6 worm cellular contexts compared by ENCODE assay signal in genomic region chrV:16309523-16309922, ce11.
TF ChIP-seq lines count a peak whose summit lies in the region.

TSS of gene oac-7 (plus strand) at chrV:16309805.

TF ChIP-seq in whole organism, L1 larva, 84 proteins besides CTCF, POLR2A, EP300 and RAD21 (continues in another document):
- TF ChIP-seq nhr-71 (tag; optimal IDR thresholded peaks at IDR 0.05; lab: Kevin White, UChicago) (peak; percentile 66), isw-1 (GFP tag; IDR thresholded peaks at IDR 0.05; lab: Robert Waterston, UW) (no peak), efl-3 (GFP tag; optimal IDR thresholded peaks at IDR 0.05; lab: Kevin White, UChicago) (no peak), hlh-17 (GFP tag; optimal IDR thresholded peaks at IDR 0.05; lab: Kevin White, UChicago; ENCODE audit: borderline replicate concordance) (no peak), nhr-11 (tag; optimal IDR thresholded peaks at IDR 0.05; lab: Kevin White, UChicago) (no peak), zag-1 (tag; optimal IDR thresholded peaks at IDR 0.05; lab: Kevin White, UChicago) (no peak), unc-62 (GFP tag; optimal IDR thresholded peaks at IDR 0.05; lab: Kevin White, UChicago) (no peak), snpc-4 (tag; optimal IDR thresholded peaks at IDR 0.05; lab: Kevin White, UChicago) (no peak), egl-13 (tag; optimal IDR thresholded peaks at IDR 0.05; lab: Kevin White, UChicago) (no peak), elt-3 (tag; optimal IDR thresholded peaks at IDR 0.05; lab: Kevin White, UChicago) (no peak), nhr-85 (tag; lab: Kevin White, UChicago) (peak; percentile 45), skn-1 (tag; optimal IDR thresholded peaks at IDR 0.05; lab: Kevin White, UChicago) (peak; percentile 5), ets-5 (GFP tag; IDR thresholded peaks at IDR 0.05; lab: Robert Waterston, UW) (no peak), efl-1 (optimal IDR thresholded peaks at IDR 0.05; lab: Kevin White, UChicago) (peak in 1 of 2 experiments; percentile 13), efl-1 (GFP tag; optimal IDR thresholded peaks at IDR 0.05 in 1 of 2; lab: Kevin White, UChicago) (no peak), blmp-1 (tag; optimal IDR thresholded peaks at IDR 0.05; lab: Kevin White, UChicago) (peak; percentile 4)

TF ChIP-seq in whole organism, L2 larva, 48 proteins besides CTCF, POLR2A, EP300 and RAD21 (continues in another document):
- TF ChIP-seq aly-2 (tag; optimal IDR thresholded peaks at IDR 0.05; lab: Kevin White, UChicago) (no peak), ceh-16 (tag; optimal IDR thresholded peaks at IDR 0.05; lab: Kevin White, UChicago) (no peak), mdl-1 (tag; optimal IDR thresholded peaks at IDR 0.05; lab: Kevin White, UChicago) (no peak), F13H6.1 (tag; optimal IDR thresholded peaks at IDR 0.05; lab: Kevin White, UChicago) (no peak), ztf-1 (GFP tag; conservative IDR thresholded peaks at IDR 0.05; lab: Robert Waterston, UW) (no peak), dmd-4 (tag; optimal IDR thresholded peaks at IDR 0.05; lab: Kevin White, UChicago) (no peak), ceh-82 (tag; optimal IDR thresholded peaks at IDR 0.05; lab: Kevin White, UChicago) (no peak), lsy-2 (tag; optimal IDR thresholded peaks at IDR 0.05; lab: Kevin White, UChicago) (no peak), sma-9 (GFP tag; optimal IDR thresholded peaks at IDR 0.05; lab: Kevin White, UChicago) (peak; percentile 73), sma-9 (tag; optimal IDR thresholded peaks at IDR 0.05; lab: Kevin White, UChicago) (no peak), nhr-21 (tag; optimal IDR thresholded peaks at IDR 0.05; lab: Kevin White, UChicago) (no peak), nhr-25 (tag; optimal IDR thresholded peaks at IDR 0.05; lab: Kevin White, UChicago) (no peak), sma-3 (GFP tag; optimal IDR thresholded peaks at IDR 0.05; lab: Kevin White, UChicago) (no peak), nhr-6 (tag; optimal IDR thresholded peaks at IDR 0.05; lab: Kevin White, UChicago) (no peak), fos-1 (tag; optimal IDR thresholded peaks at IDR 0.05; lab: Kevin White, UChicago) (peak; percentile 43), crh-2 (tag; optimal IDR thresholded peaks at IDR 0.05; lab: Kevin White, UChicago) (no peak), elt-1 (tag; optimal IDR thresholded peaks at IDR 0.05; lab: Kevin White, UChicago) (no peak)

TF ChIP-seq in whole organism, L3 larva, 47 proteins besides CTCF, POLR2A, EP300 and RAD21:
- TF ChIP-seq elt-2 (tag; optimal IDR thresholded peaks at IDR 0.05; lab: Kevin White, UChicago) (peak; percentile 15), daf-12 (tag; optimal IDR thresholded peaks at IDR 0.05; lab: Kevin White, UChicago) (no peak)

TF ChIP-seq in whole organism, L4 larva, 104 proteins besides CTCF, POLR2A, EP300 and RAD21:
- TF ChIP-seq duxl-1 (tag; optimal IDR thresholded peaks at IDR 0.05; lab: Kevin White, UChicago; ENCODE audit: poor library complexity) (peak; percentile 10), hlh-11 (tag; optimal IDR thresholded peaks at IDR 0.05; lab: Kevin White, UChicago) (no peak), dmd-6 (GFP tag; IDR thresholded peaks at IDR 0.05; lab: Robert Waterston, UW) (peak; percentile 20; the same call in 1 of the 2 replicates), D1046.2 (GFP tag; IDR thresholded peaks at IDR 0.05; lab: Robert Waterston, UW) (no peak), zip-2 (tag; optimal IDR thresholded peaks at IDR 0.05; lab: Kevin White, UChicago) (peak; percentile 69), hlh-30 (tag; optimal IDR thresholded peaks at IDR 0.05; lab: Kevin White, UChicago; ENCODE audit: insufficient read depth) (peak; percentile 37), zfp-3 (GFP tag; conservative IDR thresholded peaks at IDR 0.05; lab: Robert Waterston, UW) (no peak), hif-1 (tag; optimal IDR thresholded peaks at IDR 0.05; lab: Kevin White, UChicago) (peak in 1 of 2 experiments; percentile 50), nhr-41 (GFP tag; IDR thresholded peaks at IDR 0.05; lab: Robert Waterston, UW) (no peak), rbr-2 (tag; optimal IDR thresholded peaks at IDR 0.05; lab: Kevin White, UChicago) (no peak), nhr-28 (tag; optimal IDR thresholded peaks at IDR 0.05; lab: Kevin White, UChicago) (peak; percentile 72), unc-62 (GFP tag; optimal IDR thresholded peaks at IDR 0.05 in 1 of 2; lab: Kevin White, UChicago) (peak in 1 of 2 experiments; percentile 52), unc-62 (tag; optimal IDR thresholded peaks at IDR 0.05; lab: Kevin White, UChicago) (no peak)
TF ChIP-seq in whole organism, L4 larva: peak in this region for 7.

TF ChIP-seq in whole organism, mixed stage, embryonic, 35 proteins besides CTCF, POLR2A, EP300 and RAD21:
- TF ChIP-seq nhr-28 (tag; optimal IDR thresholded peaks at IDR 0.05; lab: Kevin White, UChicago) (peak; percentile 12), zip-8 (tag; optimal IDR thresholded peaks at IDR 0.05; lab: Kevin White, UChicago) (peak; percentile 74), nhr-76 (tag; optimal IDR thresholded peaks at IDR 0.05; lab: Kevin White, UChicago) (no peak)

TF ChIP-seq in whole organism, young adult, 124 proteins besides CTCF, POLR2A, EP300 and RAD21:
- TF ChIP-seq cebp-1 (GFP tag; IDR thresholded peaks at IDR 0.05; lab: Robert Waterston, UW) (no peak), cebp-1 (tag; optimal IDR thresholded peaks at IDR 0.05; lab: Kevin White, UChicago) (peak; percentile 85), C06A6.2 (GFP tag; conservative IDR thresholded peaks at IDR 0.05; lab: Robert Waterston, UW) (no peak), madf-10 (tag; optimal IDR thresholded peaks at IDR 0.05; lab: Kevin White, UChicago) (no peak), atf-7 (tag; optimal IDR thresholded peaks at IDR 0.05; lab: Kevin White, UChicago) (no peak)
